Worm (Caenorhabditis elegans) whole organism, L2 larva: ENCODE data around the gene smg-3.

Experiments
- C34F6.9 ChIP-seq: fragments of 150-350 bp; optimal IDR thresholded peaks from 2 replicates; lab custom pipeline; 2014; ENCODE audit warnings: missing biosample characterization, missing genetic modification characterization
- alr-1 ChIP-seq: fragments of 150-350 bp; optimal IDR thresholded peaks from 2 replicates; lab custom pipeline; 2014; ENCODE audit warnings: missing biosample characterization, missing genetic modification characterization
- aly-2 ChIP-seq: fragments of 150-350 bp; optimal IDR thresholded peaks from 2 replicates; lab custom pipeline; 2014; ENCODE audit warnings: missing biosample characterization, missing genetic modification characterization
- ceh-82 ChIP-seq: fragments of 150-350 bp; optimal IDR thresholded peaks from 2 replicates; lab custom pipeline; 2014; ENCODE audit warnings: missing biosample characterization, missing genetic modification characterization
- lin-11 ChIP-seq: fragments of 150-350 bp; sonication (generic microtip); optimal IDR thresholded peaks from 2 replicates; lab custom pipeline; 2014; ENCODE audit warnings: missing biosample characterization, missing genetic modification characterization, inconsistent platforms, mixed read lengths
- mdl-1 ChIP-seq, 2 experiments: fragments of 150-350 bp in 1 of 2; sonication (generic microtip) in 1 of 2; optimal IDR thresholded peaks; 2 replicates each; lab custom pipeline; 2017; ENCODE audit warnings: missing biosample characterization in 2 of 2, missing genetic modification characterization in 2 of 2
- nhr-23 ChIP-seq: fragments of 150-350 bp; optimal IDR thresholded peaks from 2 replicates; lab custom pipeline; 2014; ENCODE audit warnings: missing biosample characterization, missing genetic modification reagents, missing genetic modification characterization
- nhr-237 ChIP-seq: fragments of 150-350 bp; optimal IDR thresholded peaks from 2 replicates; lab custom pipeline; 2014; ENCODE audit warnings: missing biosample characterization, missing genetic modification characterization
- nhr-6 ChIP-seq: fragments of 150-350 bp; optimal IDR thresholded peaks from 2 replicates; lab custom pipeline; 2014; ENCODE audit warnings: missing biosample characterization, missing genetic modification characterization
- snpc-4 ChIP-seq: fragments of 150-350 bp; optimal IDR thresholded peaks from 2 replicates; lab custom pipeline; 2014; ENCODE audit warnings: missing biosample characterization, missing genetic modification characterization
- unc-39 ChIP-seq: fragments of 150-350 bp; optimal IDR thresholded peaks from 2 replicates; lab custom pipeline; 2014; ENCODE audit warnings: missing biosample characterization, missing genetic modification characterization
- unc-62 ChIP-seq: fragments of 150-350 bp; optimal IDR thresholded peaks from 2 replicates; lab custom pipeline; 2014; ENCODE audit warnings: missing biosample characterization, missing genetic modification reagents, missing genetic modification characterization
- zag-1 ChIP-seq: fragments of 150-350 bp; optimal IDR thresholded peaks from 2 replicates; lab custom pipeline; 2014; ENCODE audit warnings: missing biosample characterization, missing genetic modification characterization

DNA sequence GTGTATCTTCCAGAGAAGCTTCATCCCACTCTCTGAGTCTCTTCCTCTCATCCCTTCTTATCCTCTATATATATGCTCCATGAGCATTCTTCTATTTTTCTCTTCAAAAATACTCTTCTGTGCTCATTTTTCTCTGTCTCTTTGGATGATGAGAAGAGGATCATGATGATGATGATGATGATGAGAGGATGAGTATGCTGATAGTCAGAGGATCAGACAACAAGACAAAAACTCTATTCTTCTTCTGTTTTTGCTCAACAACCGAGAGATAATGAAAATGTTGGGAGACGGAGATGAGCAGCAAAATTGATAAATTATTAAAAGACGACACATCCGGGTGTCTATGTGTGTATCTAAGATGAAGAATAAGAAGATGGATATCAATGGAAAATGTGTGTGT lies 20.4 kb upstream of the smg-3 start:
- no peak for TF ChIP-seq mdl-1 (tag; optimal IDR thresholded peaks at IDR 0.05; lab: Kevin White, UChicago)
- no peak for TF ChIP-seq snpc-4 (tag; lab: Kevin White, UChicago)
- no peak for TF ChIP-seq nhr-237 (tag; lab: Kevin White, UChicago)
- no peak for TF ChIP-seq aly-2 (tag; lab: Kevin White, UChicago)
- no peak for TF ChIP-seq unc-39 (tag; lab: Kevin White, UChicago)
- TF ChIP-seq C34F6.9, result peak; percentile 89
- peak; percentile 54 for TF ChIP-seq zag-1
- no peak for TF ChIP-seq unc-62 (GFP tag; lab: Kevin White, UChicago)
- TF ChIP-seq nhr-23 (tag; lab: Kevin White, UChicago), result no peak
- no peak for TF ChIP-seq ceh-82
- no peak for TF ChIP-seq alr-1 (tag; lab: Kevin White, UChicago)
- TF ChIP-seq nhr-6 (tag; lab: Kevin White, UChicago), result peak; percentile 36
- TF ChIP-seq lin-11, result no peak
